Worm (Caenorhabditis elegans): ENCODE data around the gene cids-1.

DNA sequence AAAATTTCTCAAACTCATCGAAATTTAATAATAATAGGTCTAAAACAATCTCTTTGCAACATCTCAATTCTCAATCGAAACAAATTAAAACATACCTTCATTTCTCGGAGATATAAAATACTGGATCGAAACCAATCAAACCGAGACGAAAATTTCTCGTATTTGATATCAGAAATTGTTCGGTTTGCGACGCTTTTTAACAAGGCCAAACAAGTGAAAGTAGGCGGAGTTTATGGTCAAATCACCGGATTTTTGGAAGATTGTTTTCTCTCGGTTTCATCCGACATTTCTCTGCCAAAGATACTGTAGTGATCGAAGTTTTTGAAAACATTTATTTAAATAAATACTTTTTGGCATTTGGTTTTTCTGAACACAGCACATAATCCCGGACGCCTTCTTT is 8.9 kb upstream of the cids-1 start, which contains the start of gene C02F5.14:
- no peak for TF ChIP-seq dao-5 (tag; optimal IDR thresholded peaks at IDR 0.05)
- no peak for TF ChIP-seq him-1 (tag; optimal IDR thresholded peaks at IDR 0.05)
- TF ChIP-seq W03F9.2 (tag; optimal IDR thresholded peaks at IDR 0.05), result no peak
